Worm (Caenorhabditis elegans) whole organism, late embryonic: Measurements from ENCODE around the gene C07G1.6.

ENCODE experiments used
- C08G9.2 ChIP-seq: sonication (generic microtip); optimal IDR thresholded peaks from 2 replicates; lab custom pipeline; 2016; ENCODE audit warnings: mild to moderate bottlenecking, missing genetic modification characterization, moderate library complexity, missing compliant biosample characterization
- C38D4.7 ChIP-seq: fragments of 200-800 bp; sonication (Bioruptor generic); optimal IDR thresholded peaks from 2 replicates; lab custom pipeline; 2018; ENCODE audit warnings: mild to moderate bottlenecking, missing genetic modification characterization, moderate library complexity, missing compliant biosample characterization
- K02D7.2 ChIP-seq: sonication (generic microtip); optimal IDR thresholded peaks from 2 replicates; lab custom pipeline; 2017; ENCODE audit warnings: mild to moderate bottlenecking, missing genetic modification characterization, missing compliant biosample characterization
- K09A11.1 ChIP-seq: sonication (generic microtip); optimal IDR thresholded peaks from 2 replicates; lab custom pipeline; 2017; ENCODE audit warnings: antibody characterized with exemption, mild to moderate bottlenecking, missing genetic modification characterization, missing compliant biosample characterization; ENCODE audit not compliant: insufficient read depth
- T23F11.4 ChIP-seq: fragments of 200-800 bp; sonication (Bioruptor generic); optimal IDR thresholded peaks from 2 replicates; lab custom pipeline; 2018; ENCODE audit warnings: mild to moderate bottlenecking, missing genetic modification characterization, missing compliant biosample characterization
- ama-1 ChIP-seq: fragments of 150-350 bp; optimal IDR thresholded peaks from 2 replicates; lab custom pipeline; 2014
- ceh-14 ChIP-seq: sonication (generic microtip); optimal IDR thresholded peaks from 2 replicates; lab custom pipeline; 2016; ENCODE audit warnings: missing genotype, missing genetic modification characterization, missing compliant biosample characterization
- ceh-2 ChIP-seq: sonication (generic microtip); optimal IDR thresholded peaks from 2 replicates; lab custom pipeline; 2016; ENCODE audit warnings: missing genotype, missing genetic modification characterization, missing compliant biosample characterization
- ceh-22 ChIP-seq: sonication (generic microtip); optimal IDR thresholded peaks from 2 replicates; lab custom pipeline; 2017; ENCODE audit warnings: missing biosample characterization, missing genetic modification characterization
- ceh-24 ChIP-seq: sonication (generic microtip); optimal IDR thresholded peaks from 2 replicates; lab custom pipeline; 2016; ENCODE audit warnings: mild to moderate bottlenecking, missing genetic modification characterization, missing compliant biosample characterization
- ceh-31 ChIP-seq: sonication (generic microtip); optimal IDR thresholded peaks from 2 replicates; lab custom pipeline; 2016; ENCODE audit warnings: missing genetic modification characterization, missing compliant biosample characterization
- ceh-34 ChIP-seq: sonication (generic microtip); optimal IDR thresholded peaks from 2 replicates; lab custom pipeline; 2016; ENCODE audit warnings: mild to moderate bottlenecking, missing genetic modification characterization, missing compliant biosample characterization
- ceh-45 ChIP-seq: fragments of 200-800 bp; sonication (Bioruptor generic); IDR thresholded peaks from 2 replicates; pipeline ENCODE4 v1.3.6; 2022; ENCODE audit warnings: missing genetic modification reagents, missing genetic modification characterization, missing compliant biosample characterization
- ceh-48 ChIP-seq: sonication (generic microtip); optimal IDR thresholded peaks from 2 replicates; lab custom pipeline; 2016; ENCODE audit warnings: missing genetic modification characterization, inconsistent platforms, missing compliant biosample characterization
- ceh-6 ChIP-seq: fragments of 200-800 bp; sonication (Bioruptor generic); optimal IDR thresholded peaks from 2 replicates; lab custom pipeline; 2018; ENCODE audit warnings: mild to moderate bottlenecking, missing genetic modification characterization, missing compliant biosample characterization
- ceh-9 ChIP-seq: sonication (generic microtip); optimal IDR thresholded peaks from 2 replicates; lab custom pipeline; 2016; ENCODE audit warnings: mild to moderate bottlenecking, missing genetic modification characterization, inconsistent platforms, missing compliant biosample characterization
- dmd-4 ChIP-seq: sonication (generic microtip); optimal IDR thresholded peaks from 2 replicates; lab custom pipeline; 2016; ENCODE audit warnings: borderline replicate concordance, missing genetic modification characterization, missing compliant biosample characterization
- dve-1 ChIP-seq: sonication (generic microtip); optimal IDR thresholded peaks from 2 replicates; lab custom pipeline; 2017; ENCODE audit warnings: antibody characterized with exemption, mild to moderate bottlenecking, missing genetic modification characterization, missing compliant biosample characterization
- elt-2 ChIP-seq: sonication (generic microtip); optimal IDR thresholded peaks from 2 replicates; lab custom pipeline; 2016; ENCODE audit warnings: missing genetic modification reagents, missing genetic modification characterization, missing compliant biosample characterization
- eyg-1 ChIP-seq: sonication (generic microtip); optimal IDR thresholded peaks from 2 replicates; lab custom pipeline; 2016; ENCODE audit warnings: missing genotype, missing genetic modification characterization, missing compliant biosample characterization
- fax-1 ChIP-seq: sonication (generic microtip); optimal IDR thresholded peaks from 2 replicates; lab custom pipeline; 2016; ENCODE audit warnings: missing genotype, missing genetic modification characterization, missing compliant biosample characterization
- fkh-10 ChIP-seq: fragments of 150-350 bp; optimal IDR thresholded peaks from 2 replicates; lab custom pipeline; 2014; ENCODE audit warnings: missing biosample characterization, missing genetic modification reagents, missing genetic modification characterization
- fkh-6 ChIP-seq: sonication (generic microtip); optimal IDR thresholded peaks from 2 replicates; lab custom pipeline; 2016; ENCODE audit warnings: missing genetic modification characterization, missing compliant biosample characterization
- hlh-13 ChIP-seq: fragments of 200-800 bp; sonication (Bioruptor generic); optimal IDR thresholded peaks from 2 replicates; lab custom pipeline; 2018; ENCODE audit warnings: mild to moderate bottlenecking, missing genetic modification characterization, missing compliant biosample characterization
- hlh-30 ChIP-seq: sonication (generic microtip); optimal IDR thresholded peaks from 2 replicates; lab custom pipeline; 2017; ENCODE audit warnings: antibody characterized with exemption, missing genetic modification characterization, missing compliant biosample characterization; ENCODE audit not compliant: insufficient read depth
- hlh-6 ChIP-seq: sonication (generic microtip); optimal IDR thresholded peaks from 2 replicates; lab custom pipeline; 2016; ENCODE audit warnings: missing genotype, missing genetic modification characterization, missing compliant biosample characterization
- nfya-1 ChIP-seq: sonication (generic microtip); optimal IDR thresholded peaks from 2 replicates; lab custom pipeline; 2017; ENCODE audit warnings: missing genetic modification characterization, mild to moderate bottlenecking, missing compliant biosample characterization, antibody characterized with exemption, moderate library complexity
- nhr-232 ChIP-seq: sonication (generic microtip); optimal IDR thresholded peaks from 2 replicates; lab custom pipeline; 2016; ENCODE audit warnings: missing genetic modification characterization, missing compliant biosample characterization
- npax-4 ChIP-seq: sonication (generic microtip); optimal IDR thresholded peaks from 2 replicates; lab custom pipeline; 2016; ENCODE audit warnings: missing genetic modification characterization, missing compliant biosample characterization
- pha-2 ChIP-seq: sonication (generic microtip); optimal IDR thresholded peaks from 2 replicates; lab custom pipeline; 2017; ENCODE audit warnings: mild to moderate bottlenecking, missing genetic modification characterization, missing compliant biosample characterization
- pqm-1 ChIP-seq: sonication (generic microtip); optimal IDR thresholded peaks from 2 replicates; lab custom pipeline; 2016; ENCODE audit warnings: missing genetic modification characterization, missing compliant biosample characterization
- ref-2 ChIP-seq: sonication (generic microtip); optimal IDR thresholded peaks from 2 replicates; lab custom pipeline; 2016; ENCODE audit warnings: missing genetic modification characterization, missing compliant biosample characterization
- rnt-1 ChIP-seq: sonication (generic microtip); optimal IDR thresholded peaks from 2 replicates; lab custom pipeline; 2016; ENCODE audit warnings: missing genetic modification characterization, missing compliant biosample characterization
- syd-9 ChIP-seq: sonication (generic microtip); optimal IDR thresholded peaks from 2 replicates; lab custom pipeline; 2016; ENCODE audit warnings: mild to moderate bottlenecking, missing genetic modification characterization, moderate library complexity, missing compliant biosample characterization
- tbx-7 ChIP-seq: sonication (generic microtip); optimal IDR thresholded peaks from 2 replicates; lab custom pipeline; 2016; ENCODE audit warnings: missing genotype, missing genetic modification characterization, missing compliant biosample characterization
- ttx-3 ChIP-seq: sonication (generic microtip); optimal IDR thresholded peaks from 2 replicates; lab custom pipeline; 2016; ENCODE audit warnings: missing genetic modification reagents, missing genetic modification characterization, missing compliant biosample characterization
- unc-3 ChIP-seq, 2 experiments: fragments of 200-800 bp in 1 of 2; sonication (Bioruptor generic) in 1 of 2; sonication (generic microtip) in 1 of 2; conservative IDR thresholded peaks in 1 of 2; optimal IDR thresholded peaks in 1 of 2; 2 replicates each; pipeline versions ENCODE4 v1.3.6 to Lab custom; 2016 to 2022; ENCODE audit warnings: missing compliant biosample characterization in 2 of 2, missing genetic modification characterization in 2 of 2, missing genetic modification reagents in 1 of 2
- unc-55 ChIP-seq: sonication (generic microtip); optimal IDR thresholded peaks from 2 replicates; lab custom pipeline; 2017; ENCODE audit warnings: missing biosample characterization, missing genetic modification reagents, missing genetic modification characterization
- zip-5 ChIP-seq: sonication (generic microtip); optimal IDR thresholded peaks from 2 replicates; lab custom pipeline; 2016; ENCODE audit warnings: missing genetic modification characterization, missing compliant biosample characterization
- ztf-16 ChIP-seq: sonication (generic microtip); optimal IDR thresholded peaks from 2 replicates; lab custom pipeline; 2017; ENCODE audit warnings: missing genetic modification characterization, missing compliant biosample characterization

C07G1.6 gene

ce11 chrIV:8205272-8206098, 4.7 kb downstream of the C07G1.6 start, which contains the start of gene hgrs-1:
TSS of gene hgrs-1 (minus strand) at chrIV:8206048.
- peak; percentile 25 for TF ChIP-seq ceh-31 (tag; lab: Kevin White, UChicago)
- peak; percentile 29 for TF ChIP-seq nfya-1 (tag; lab: Kevin White, UChicago)
- no peak for TF ChIP-seq npax-4 (tag; lab: Kevin White, UChicago)
- TF ChIP-seq nhr-232, result no peak
- TF ChIP-seq, all 69 proteins: peak for 2

DNA sequence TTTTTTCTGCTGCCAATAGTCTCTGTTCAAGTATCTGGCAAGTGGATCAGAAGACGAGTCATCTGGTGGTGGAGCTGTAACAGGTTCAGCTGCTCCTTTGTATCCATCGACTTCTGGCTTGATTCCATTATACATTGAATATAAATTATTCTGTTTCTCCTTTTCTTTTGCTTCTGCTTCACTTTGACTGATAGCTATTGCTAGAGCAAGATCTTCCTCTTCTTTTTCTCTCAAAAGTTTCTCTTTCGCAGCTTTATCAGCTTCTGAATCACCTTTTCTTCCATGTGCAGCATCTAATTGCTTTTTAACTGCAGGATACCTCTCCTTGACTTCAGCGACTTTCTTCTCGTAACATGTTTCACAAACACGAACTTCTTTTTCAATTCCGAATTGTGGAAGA, 6.6 kb downstream of the C07G1.6 start:
- TF ChIP-seq pha-2 (no peak), C38D4.7 (GFP tag; lab: Kevin White, UChicago) (no peak), hlh-6 (no peak), dmd-4 (tag; lab: Kevin White, UChicago) (no peak), tbx-7 (tag; lab: Kevin White, UChicago) (no peak), unc-55 (no peak), fax-1 (tag; lab: Kevin White, UChicago) (no peak), pqm-1 (tag; lab: Kevin White, UChicago) (no peak), npax-4 (tag; lab: Kevin White, UChicago) (no peak), ama-1 (no peak), hlh-30 (no peak), ceh-45 (GFP tag; lab: Robert Waterston, UW) (no peak), ceh-24 (tag; lab: Kevin White, UChicago) (no peak), zip-5 (tag; lab: Kevin White, UChicago) (no peak), dve-1 (no peak), ceh-9 (tag; lab: Kevin White, UChicago) (no peak), rnt-1 (tag; lab: Kevin White, UChicago) (no peak), fkh-10 (no peak)

- TF ChIP-seq ztf-16 (tag; lab: Kevin White, UChicago) (no peak), dve-1 (no peak), eyg-1 (no peak), pqm-1 (tag; lab: Kevin White, UChicago) (no peak), C08G9.2 (no peak)
- TF ChIP-seq, all 69 proteins: peak for 0
These were observed 9.1 kb downstream of the C07G1.6 start, which contains the start of gene glrx-22 for ce11 chrIV:8201133-8201532. TSS of gene glrx-22 (minus strand) at chrIV:8201233.

DNA sequence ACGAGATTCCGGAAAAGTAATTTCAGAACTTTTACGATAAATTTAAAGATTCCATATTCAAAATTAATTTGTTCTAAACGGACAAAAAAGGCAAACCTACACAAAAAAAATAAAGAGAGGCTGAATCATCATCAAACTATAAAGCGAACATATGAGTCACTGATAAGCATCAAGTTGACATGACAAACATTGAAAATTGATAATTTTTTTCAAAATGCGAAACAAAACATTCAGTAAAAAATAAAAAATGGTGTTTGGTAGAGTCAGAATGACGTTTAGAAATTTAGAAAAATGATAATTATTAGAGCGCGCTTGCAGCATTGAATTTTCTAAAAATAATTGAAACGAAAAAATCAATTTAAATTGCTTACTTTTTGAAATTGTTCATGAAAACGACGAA, 10.4 kb downstream of the C07G1.6 start:
- no peak for TF ChIP-seq fkh-6 (tag; lab: Kevin White, UChicago)
- TF ChIP-seq ceh-2, result no peak
- no peak for TF ChIP-seq ama-1
- TF ChIP-seq rnt-1 (tag; lab: Kevin White, UChicago), result no peak
- no peak for TF ChIP-seq ceh-6 (GFP tag; lab: Kevin White, UChicago)
- no peak for TF ChIP-seq ceh-9 (tag; lab: Kevin White, UChicago)
- TF ChIP-seq C08G9.2, result no peak

DNA sequence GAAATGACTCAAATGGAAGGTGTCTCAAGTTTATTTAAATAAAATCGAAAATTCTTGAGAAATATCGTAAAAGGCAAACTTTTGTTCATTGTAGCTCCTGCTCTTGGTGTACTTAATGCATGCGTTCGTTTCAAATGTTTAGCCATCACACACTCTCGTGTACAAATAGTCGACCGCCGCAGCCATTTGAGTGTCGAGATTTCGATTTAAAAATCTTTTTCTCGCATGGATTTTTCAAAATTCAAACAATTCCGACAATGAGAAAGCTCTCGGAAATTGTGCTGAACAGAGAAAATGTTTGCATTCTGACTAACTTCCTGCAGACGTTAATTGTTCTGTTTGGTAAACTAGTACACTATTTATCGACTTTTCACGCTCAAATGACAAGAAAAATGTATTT, 10.9 kb downstream of the C07G1.6 start:
- TF ChIP-seq fkh-10 (no peak), nhr-232 (no peak), ztf-16 (tag; lab: Kevin White, UChicago) (no peak), K09A11.1 (tag; lab: Kevin White, UChicago) (no peak), syd-9 (tag; lab: Kevin White, UChicago) (no peak), dmd-4 (tag; lab: Kevin White, UChicago) (no peak), npax-4 (tag; lab: Kevin White, UChicago) (no peak), K02D7.2 (tag; lab: Kevin White, UChicago) (no peak), elt-2 (tag; lab: Kevin White, UChicago) (no peak), ceh-14 (tag; lab: Kevin White, UChicago) (no peak), T23F11.4 (GFP tag; lab: Kevin White, UChicago) (no peak), ceh-22 (tag; lab: Kevin White, UChicago) (no peak), pha-2 (no peak), ceh-34 (tag; lab: Kevin White, UChicago) (no peak), hlh-13 (GFP tag; lab: Kevin White, UChicago) (no peak), ceh-48 (tag; lab: Kevin White, UChicago) (no peak), unc-3 (GFP tag; conservative IDR thresholded peaks at IDR 0.05; lab: Robert Waterston, UW) (no peak), unc-3 (tag; optimal IDR thresholded peaks at IDR 0.05; lab: Kevin White, UChicago) (no peak), ttx-3 (no peak), ref-2 (tag; lab: Kevin White, UChicago) (no peak), dve-1 (no peak)
